Worm (Caenorhabditis elegans) whole organism, mixed stage, embryonic: ENCODE measurements around the gene ZK662.2.

Source experiments
- ceh-39 ChIP-seq: fragments of 150-350 bp; optimal IDR thresholded peaks from 2 replicates; lab custom pipeline; 2014; ENCODE audit warnings: missing biosample characterization, missing genetic modification characterization
- ceh-83 ChIP-seq: fragments of 200-800 bp; sonication (Bioruptor generic); optimal IDR thresholded peaks from 2 replicates; lab custom pipeline; 2018; ENCODE audit warnings: mild to moderate bottlenecking, missing genetic modification characterization, missing compliant biosample characterization
- cnd-1 ChIP-seq: fragments of 200-800 bp; sonication (Bioruptor generic); optimal IDR thresholded peaks from 2 replicates; lab custom pipeline; 2018; ENCODE audit warnings: mild to moderate bottlenecking, missing genetic modification characterization, missing compliant biosample characterization
- lin-32 ChIP-seq: fragments of 200-800 bp; sonication (Bioruptor generic); optimal IDR thresholded peaks from 2 replicates; lab custom pipeline; 2018; ENCODE audit warnings: mild to moderate bottlenecking, missing genetic modification characterization, missing compliant biosample characterization
- lsy-2 ChIP-seq: fragments of 150-350 bp; optimal IDR thresholded peaks from 2 replicates; lab custom pipeline; 2014; ENCODE audit warnings: missing biosample characterization, missing genetic modification characterization
- unc-120 ChIP-seq: sonication (generic microtip); optimal IDR thresholded peaks from 2 replicates; lab custom pipeline; 2017; ENCODE audit warnings: missing genetic modification characterization, missing compliant biosample characterization; ENCODE audit not compliant: poor library complexity, severe bottlenecking
- unc-39 ChIP-seq: fragments of 150-350 bp; optimal IDR thresholded peaks from 2 replicates; lab custom pipeline; 2014; ENCODE audit warnings: missing biosample characterization, missing genetic modification characterization

Gene ZK662.2

DNA sequence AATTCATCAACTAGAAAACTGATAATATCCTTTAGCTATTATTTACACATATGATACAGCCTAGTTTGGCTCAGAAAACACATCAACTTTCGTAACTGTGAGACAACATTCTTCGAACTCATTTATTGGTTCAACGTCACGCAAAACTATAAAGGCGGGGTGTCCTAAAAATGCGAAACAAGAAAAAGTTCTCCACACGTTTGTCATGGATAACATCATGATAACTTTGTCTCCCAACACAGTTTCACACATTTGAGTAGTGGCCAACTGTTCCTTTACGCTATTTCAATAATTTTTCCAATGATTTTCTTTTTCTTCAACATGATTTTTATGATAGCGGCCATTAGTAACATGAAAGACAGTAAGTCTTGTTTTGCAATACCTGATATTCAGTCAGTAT is 50.2 kb downstream of the ZK662.2 start, which contains the start of gene srxa-9:
TSS of gene srxa-9 (plus strand) at position 301 of the 400 bp plus-strand sequence.
- TF ChIP-seq unc-39, result no peak
- TF ChIP-seq ceh-83 (GFP tag; lab: Kevin White, UChicago), result no peak
- no peak for TF ChIP-seq cnd-1 (tag; lab: Kevin White, UChicago)
- TF ChIP-seq lsy-2 (tag; lab: Kevin White, UChicago), result no peak
- TF ChIP-seq ceh-39 (tag; lab: Kevin White, UChicago), result no peak
- TF ChIP-seq lin-32 (GFP tag; lab: Kevin White, UChicago), result no peak
- no peak for TF ChIP-seq unc-120 (tag; lab: Kevin White, UChicago)
